Worm (Caenorhabditis elegans): ENCODE measurements around the gene srh-281.

ce11 chrV:16174109-16174508 lies 16.5 kb upstream of the srh-281 start:
- TF ChIP-seq lsy-2 (tag; optimal IDR thresholded peaks at IDR 0.05) (no peak), ztf-11 (tag; optimal IDR thresholded peaks at IDR 0.05) (no peak), unc-39 (tag; optimal IDR thresholded peaks at IDR 0.05) (no peak), pha-4 (tag; optimal IDR thresholded peaks at IDR 0.05) (no peak), snpc-4 (tag; optimal IDR thresholded peaks at IDR 0.05) (no peak), sptf-1 (tag; optimal IDR thresholded peaks at IDR 0.05) (no peak), M03D4.4 (tag; optimal IDR thresholded peaks at IDR 0.05) (no peak)
